Worm (Caenorhabditis elegans) whole organism, midembryonic: Measurements from ENCODE around the gene ugt-53.

Source experiments
- cog-1 ChIP-seq: sonication (generic microtip); optimal IDR thresholded peaks from 2 replicates; lab custom pipeline; 2016; ENCODE audit warnings: missing genetic modification characterization, missing compliant biosample characterization
- klf-2 ChIP-seq: fragments of 200-800 bp; sonication (Bioruptor generic); conservative IDR thresholded peaks from 2 replicates; pipeline ENCODE4 v1.3.6; 2022; ENCODE audit warnings: missing genetic modification reagents, missing genetic modification characterization, missing compliant biosample characterization
- med-1 ChIP-seq: sonication (generic microtip); optimal IDR thresholded peaks from 2 replicates; lab custom pipeline; 2017; ENCODE audit warnings: missing genetic modification characterization, mild to moderate bottlenecking, missing compliant biosample characterization, antibody characterized with exemption, missing genetic modification reagents; ENCODE audit not compliant: insufficient read depth
- ref-1 ChIP-seq: fragments of 200-800 bp; sonication (Bioruptor generic); conservative IDR thresholded peaks from 2 replicates; pipeline ENCODE4 v1.3.6; 2022; ENCODE audit warnings: missing genetic modification reagents, missing genetic modification characterization, missing compliant biosample characterization
- tab-1 ChIP-seq: fragments of 200-800 bp; sonication (Bioruptor generic); IDR thresholded peaks from 2 replicates; pipeline ENCODE4 v1.3.6; 2022; ENCODE audit warnings: missing genetic modification characterization, missing compliant biosample characterization
- ztf-29 ChIP-seq: fragments of 200-800 bp; sonication (Bioruptor generic); IDR thresholded peaks from 2 replicates; pipeline ENCODE4 v1.3.6; 2022; ENCODE audit warnings: missing genetic modification reagents, missing genetic modification characterization, missing compliant biosample characterization

DNA sequence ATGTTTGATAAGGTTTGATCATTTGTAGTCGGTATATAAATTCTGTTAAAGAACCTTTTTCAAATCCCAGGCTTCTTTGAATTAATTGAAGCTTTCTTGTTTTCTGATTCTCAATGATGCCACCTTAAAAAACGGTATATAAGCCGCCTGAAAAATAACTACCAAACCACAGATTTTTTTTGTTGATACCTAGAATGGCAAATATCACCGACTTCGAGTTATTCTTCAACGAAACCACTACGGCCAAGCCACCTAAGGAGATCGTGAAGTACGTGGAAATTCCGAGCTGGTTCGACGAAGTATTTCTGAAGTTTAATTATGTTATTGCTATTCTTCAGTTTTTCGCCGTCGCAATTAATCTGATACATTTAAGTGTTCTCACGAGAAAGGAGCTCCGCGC, 18.3 kb upstream of the ugt-53 start, which contains the start of gene srw-2:
- TF ChIP-seq cog-1 (tag; lab: Kevin White, UChicago): no peak
- TF ChIP-seq tab-1 (GFP tag; lab: Robert Waterston, UW): no peak
- TF ChIP-seq klf-2: no peak
- TF ChIP-seq med-1 (GFP tag; lab: Kevin White, UChicago): no peak
- no peak for TF ChIP-seq ztf-29 (GFP tag; lab: Robert Waterston, UW)
- TF ChIP-seq ref-1: no peak
